Fruit fly (Drosophila melanogaster) whole organism, prepupa: ENCODE measurements around the gene noi.
A peak's percentile ranks its signal among the peaks of the same experiment; 100 is the strongest.

Experiments
- Blimp-1 ChIP-seq: fragments of 200-800 bp; sonication (Bioruptor generic); optimal IDR thresholded peaks from 3 replicates; lab custom pipeline; 2017; ENCODE audit warnings: missing biosample characterization, missing genetic modification characterization, mild to moderate bottlenecking, moderate library complexity, missing genetic modification reagents
- CG10631 ChIP-seq: fragments of 200-800 bp; sonication (Bioruptor generic); optimal IDR thresholded peaks from 2 replicates; lab custom pipeline; 2016; ENCODE audit warnings: missing biosample characterization, missing genetic modification characterization
- CG10669 ChIP-seq: fragments of 200-800 bp; sonication (Bioruptor generic); optimal IDR thresholded peaks from 3 replicates; lab custom pipeline; 2018; ENCODE audit warnings: missing biosample characterization, mild to moderate bottlenecking, missing genetic modification characterization, moderate library complexity
- CG11294 ChIP-seq: fragments of 200-800 bp; sonication (Bioruptor generic); IDR thresholded peaks from 2 replicates; pipeline ENCODE4 v1.3.6; 2022; ENCODE audit warnings: missing biosample characterization, missing genetic modification characterization
- CG11762 ChIP-seq: fragments of 200-800 bp; sonication (Bioruptor generic); optimal IDR thresholded peaks from 3 replicates; lab custom pipeline; 2016; ENCODE audit warnings: missing biosample characterization, missing genetic modification characterization; ENCODE audit not compliant: insufficient read depth
- CG11902 ChIP-seq: fragments of 200-800 bp; sonication (Bioruptor generic); optimal IDR thresholded peaks from 3 replicates; lab custom pipeline; 2016; ENCODE audit warnings: missing biosample characterization, missing genetic modification characterization
- CG15336 ChIP-seq: fragments of 200-800 bp; sonication (Bioruptor generic); IDR thresholded peaks from 2 replicates; pipeline ENCODE4 v1.3.6; 2022; ENCODE audit warnings: missing biosample characterization, missing genetic modification characterization
- CG16779 ChIP-seq: fragments of 200-800 bp; sonication (Bioruptor generic); optimal IDR thresholded peaks from 3 replicates; lab custom pipeline; 2017; ENCODE audit warnings: missing biosample characterization, mild to moderate bottlenecking, missing genetic modification characterization
- CG3032 ChIP-seq: fragments of 200-800 bp; optimal IDR thresholded peaks from 2 replicates; lab custom pipeline; 2019; ENCODE audit warnings: missing biosample characterization, mild to moderate bottlenecking, missing genetic modification characterization, moderate library complexity
- CG31627 ChIP-seq: fragments of 200-800 bp; sonication (Bioruptor generic); optimal IDR thresholded peaks from 3 replicates; lab custom pipeline; 2016; ENCODE audit warnings: missing biosample characterization, missing genetic modification characterization
- CG32006 ChIP-seq: fragments of 200-800 bp; sonication (Bioruptor generic); optimal IDR thresholded peaks from 3 replicates; lab custom pipeline; 2017; ENCODE audit warnings: missing biosample characterization, mild to moderate bottlenecking, missing genetic modification characterization
- CG34406 ChIP-seq: fragments of 200-800 bp; sonication (Bioruptor generic); optimal IDR thresholded peaks from 3 replicates; lab custom pipeline; 2016; ENCODE audit warnings: missing biosample characterization, missing genetic modification characterization
- CG3919 ChIP-seq: fragments of 200-800 bp; sonication (Bioruptor generic); optimal IDR thresholded peaks from 3 replicates; lab custom pipeline; 2016; ENCODE audit warnings: missing biosample characterization, missing genetic modification characterization
- CG4318 ChIP-seq: fragments of 200-800 bp; sonication (Bioruptor generic); optimal IDR thresholded peaks from 3 replicates; lab custom pipeline; 2017; ENCODE audit warnings: missing biosample characterization, mild to moderate bottlenecking, missing genetic modification characterization
- CG6163 ChIP-seq: fragments of 200-800 bp; sonication (Bioruptor generic); IDR thresholded peaks from 3 replicates; pipeline ENCODE4 v1.3.6; 2022; ENCODE audit warnings: missing biosample characterization, missing genetic modification characterization
- CG6808 ChIP-seq: fragments of 200-800 bp; sonication (Bioruptor generic); optimal IDR thresholded peaks from 3 replicates; lab custom pipeline; 2017; ENCODE audit warnings: missing biosample characterization, missing genetic modification characterization, mild to moderate bottlenecking, moderate library complexity, missing genetic modification reagents
- CG8119 ChIP-seq: fragments of 200-800 bp; sonication (Bioruptor generic); IDR thresholded peaks from 3 replicates; pipeline ENCODE4 v1.3.6; 2022; ENCODE audit warnings: missing biosample characterization, missing genetic modification characterization
- CG8319 ChIP-seq: fragments of 200-800 bp; sonication (Bioruptor generic); optimal IDR thresholded peaks from 3 replicates; lab custom pipeline; 2016; ENCODE audit warnings: missing biosample characterization, missing genetic modification characterization
- CG8632 ChIP-seq: fragments of 200-800 bp; sonication (Bioruptor generic); optimal IDR thresholded peaks from 3 replicates; lab custom pipeline; 2016; ENCODE audit warnings: missing biosample characterization, missing genetic modification characterization
- CG9139 ChIP-seq: fragments of 200-800 bp; sonication (Bioruptor generic); optimal IDR thresholded peaks from 3 replicates; lab custom pipeline; 2017; ENCODE audit warnings: missing biosample characterization, mild to moderate bottlenecking, missing genetic modification characterization
- Eip75B ChIP-seq: fragments of 200-800 bp; sonication (Bioruptor generic); optimal IDR thresholded peaks from 3 replicates; lab custom pipeline; 2016; ENCODE audit warnings: missing biosample characterization, missing genetic modification characterization
- Eip78C ChIP-seq: fragments of 200-800 bp; sonication (Bioruptor generic); peaks from one replicate; lab custom pipeline; 2016; ENCODE audit warnings: missing biosample characterization, missing genetic modification characterization
- Eip93F ChIP-seq: fragments of 200-800 bp; sonication (Bioruptor generic); optimal IDR thresholded peaks from 2 replicates; lab custom pipeline; 2016; ENCODE audit warnings: missing biosample characterization, mild to moderate bottlenecking, missing genetic modification characterization
- Ets21C ChIP-seq: fragments of 200-800 bp; sonication (Bioruptor generic); optimal IDR thresholded peaks from 3 replicates; lab custom pipeline; 2016; ENCODE audit warnings: missing biosample characterization, missing genetic modification characterization
- Ets96B ChIP-seq: fragments of 200-800 bp; optimal IDR thresholded peaks from 2 replicates; lab custom pipeline; 2019; ENCODE audit warnings: missing biosample characterization, mild to moderate bottlenecking, missing genetic modification characterization, moderate library complexity
- Gug ChIP-seq: fragments of 200-800 bp; sonication (Bioruptor generic); IDR thresholded peaks from 2 replicates; pipeline ENCODE4 v1.3.6; 2022; ENCODE audit warnings: missing biosample characterization, missing genetic modification characterization
- Hr38 ChIP-seq: sonication (Bioruptor generic); optimal IDR thresholded peaks from 2 replicates; lab custom pipeline; 2016; ENCODE audit warnings: missing biosample characterization, missing genetic modification characterization
- Hr39 ChIP-seq: fragments of 200-800 bp; sonication (Bioruptor generic); optimal IDR thresholded peaks from 2 replicates; lab custom pipeline; 2016; ENCODE audit warnings: missing biosample characterization, missing genetic modification characterization
- Hr4 ChIP-seq: fragments of 200-800 bp; sonication (Bioruptor generic); optimal IDR thresholded peaks from 3 replicates; lab custom pipeline; 2016; ENCODE audit warnings: missing biosample characterization, missing genetic modification characterization
- Lpt ChIP-seq: fragments of 200-800 bp; sonication (Bioruptor generic); optimal IDR thresholded peaks from 3 replicates; lab custom pipeline; 2016; ENCODE audit warnings: missing biosample characterization, missing genetic modification characterization
- OdsH ChIP-seq: fragments of 200-800 bp; sonication (Bioruptor generic); optimal IDR thresholded peaks from 3 replicates; lab custom pipeline; 2016; ENCODE audit warnings: missing biosample characterization, missing genetic modification characterization
- Smox ChIP-seq: fragments of 200-800 bp; sonication (Bioruptor generic); optimal IDR thresholded peaks from 3 replicates; lab custom pipeline; 2016; ENCODE audit warnings: missing biosample characterization, missing genetic modification characterization
- acj6 ChIP-seq: fragments of 200-800 bp; sonication (Bioruptor generic); optimal IDR thresholded peaks from 3 replicates; lab custom pipeline; 2016; ENCODE audit warnings: missing biosample characterization, missing genetic modification characterization
- cyc ChIP-seq: fragments of 200-800 bp; sonication (Bioruptor generic); optimal IDR thresholded peaks from 3 replicates; lab custom pipeline; 2016; ENCODE audit warnings: missing biosample characterization, missing genetic modification characterization
- dsx ChIP-seq: fragments of 200-800 bp; optimal IDR thresholded peaks from 3 replicates; lab custom pipeline; 2019; ENCODE audit warnings: missing biosample characterization, mild to moderate bottlenecking, missing genetic modification characterization, moderate library complexity; ENCODE audit not compliant: poor library complexity, severe bottlenecking
- esn ChIP-seq: fragments of 200-800 bp; sonication (Bioruptor generic); optimal IDR thresholded peaks from 2 replicates; lab custom pipeline; 2016; ENCODE audit warnings: missing biosample characterization, mild to moderate bottlenecking, missing genetic modification characterization, moderate library complexity
- fd59A ChIP-seq: fragments of 200-800 bp; sonication (Bioruptor generic); optimal IDR thresholded peaks from 2 replicates; lab custom pipeline; 2017; ENCODE audit warnings: missing biosample characterization, mild to moderate bottlenecking, missing genetic modification characterization, missing genetic modification reagents
- fd85E ChIP-seq: fragments of 200-800 bp; sonication (Bioruptor generic); optimal IDR thresholded peaks from 3 replicates; lab custom pipeline; 2016; ENCODE audit warnings: missing biosample characterization, missing genetic modification characterization
- fkh ChIP-seq: fragments of 200-800 bp; sonication (Bioruptor generic); optimal IDR thresholded peaks from 3 replicates; lab custom pipeline; 2017; ENCODE audit warnings: missing biosample characterization, mild to moderate bottlenecking, missing genetic modification characterization, moderate library complexity
- lz ChIP-seq: fragments of 200-800 bp; sonication (Bioruptor generic); optimal IDR thresholded peaks from 3 replicates; lab custom pipeline; 2016; ENCODE audit warnings: missing biosample characterization, missing genetic modification characterization
- net ChIP-seq: fragments of 200-800 bp; sonication (Bioruptor generic); optimal IDR thresholded peaks from 3 replicates; lab custom pipeline; 2016; ENCODE audit warnings: missing biosample characterization, missing genetic modification characterization
- salr ChIP-seq, 2 experiments: fragments of 200-800 bp; sonication (Bioruptor generic); optimal IDR thresholded peaks; 3 replicates each; lab custom pipeline; 2016 to 2018; ENCODE audit warnings: missing biosample characterization in 2 of 2, missing genetic modification characterization in 2 of 2, mild to moderate bottlenecking in 1 of 2
- spab ChIP-seq: fragments of 200-800 bp; sonication (Bioruptor generic); optimal IDR thresholded peaks from 2 replicates; lab custom pipeline; 2017; ENCODE audit warnings: missing biosample characterization, mild to moderate bottlenecking, missing genetic modification characterization, missing genetic modification reagents
- svp ChIP-seq: fragments of 200-800 bp; sonication (Bioruptor generic); peaks from one replicate; lab custom pipeline; 2016; ENCODE audit warnings: missing biosample characterization, missing genetic modification characterization
- topi ChIP-seq: fragments of 200-800 bp; sonication (Bioruptor generic); optimal IDR thresholded peaks from 3 replicates; lab custom pipeline; 2016; ENCODE audit warnings: missing biosample characterization, missing genetic modification characterization
- vri ChIP-seq: fragments of 200-800 bp; sonication (Bioruptor generic); optimal IDR thresholded peaks from 3 replicates; lab custom pipeline; 2016; ENCODE audit warnings: missing biosample characterization, mild to moderate bottlenecking, missing genetic modification characterization

The noi gene

dm6 chr3R:5624115-5624878 lies 33.0 kb upstream of the noi start, which contains the start of the genes Dph4, Spec2 and RpL13A (continued):
- TF ChIP-seq Blimp-1 (peak; percentile 72), Hr38 (no peak), Ets96B (tag; lab: Kevin White, UChicago) (peak; percentile 49), salr (GFP tag; optimal IDR thresholded peaks at IDR 0.05; lab: Kevin White, UChicago) (peak in 1 of 2 experiments; percentile 91), svp (GFP tag; lab: Kevin White, UChicago) (peak; percentile 86), cyc (peak; percentile 83), Hr4 (GFP tag; lab: Kevin White, UChicago) (no peak), lz (GFP tag; lab: Kevin White, UChicago) (peak; percentile 91), CG15336 (no peak), esn (GFP tag; lab: Kevin White, UChicago) (peak; percentile 92), Ets21C (GFP tag; lab: Kevin White, UChicago) (no peak), Smox (GFP tag; lab: Kevin White, UChicago) (no peak), vri (GFP tag; lab: Kevin White, UChicago) (no peak), CG9139 (GFP tag; lab: Kevin White, UChicago) (no peak), CG31627 (GFP tag; lab: Kevin White, UChicago) (peak; percentile 80)
- TF ChIP-seq, all 60 proteins: peak for 35

DNA sequence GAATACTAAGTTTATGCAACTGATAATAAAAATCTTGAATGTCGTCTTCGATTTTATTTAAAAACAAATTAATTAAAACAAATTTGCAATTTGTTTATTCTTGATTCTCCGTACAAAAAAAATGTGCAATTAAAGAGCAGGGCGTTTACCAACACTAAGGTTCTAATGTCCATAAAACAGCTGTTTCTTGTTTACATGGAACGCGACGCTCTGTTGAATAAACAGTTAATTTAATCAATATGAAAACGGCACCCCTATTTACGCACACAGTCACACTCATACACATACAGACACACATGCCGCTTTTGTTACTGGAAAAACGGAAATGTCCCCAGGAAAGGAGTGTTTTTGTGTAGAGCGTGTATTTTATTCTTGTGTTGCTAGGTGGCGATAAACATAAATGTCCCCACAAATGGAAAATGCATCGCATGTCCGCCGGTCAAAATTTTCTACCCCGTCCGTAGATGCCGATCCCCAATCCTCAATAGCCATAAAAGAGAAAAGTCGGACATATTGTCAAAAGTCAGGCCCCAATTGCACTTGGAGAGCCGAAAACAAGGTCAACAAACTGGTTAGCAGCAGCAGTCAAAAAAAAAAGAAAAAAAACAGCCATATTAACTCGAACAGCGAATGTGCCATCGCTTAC lies 31.8 kb upstream of the noi start:
- TF ChIP-seq net (GFP tag; lab: Kevin White, UChicago) (no peak), svp (GFP tag; lab: Kevin White, UChicago) (no peak), CG3919 (GFP tag; lab: Kevin White, UChicago) (no peak), fd59A (GFP tag; lab: Kevin White, UChicago) (peak; percentile 8), CG11762 (GFP tag; lab: Kevin White, UChicago) (no peak), Blimp-1 (no peak), CG6163 (GFP tag; lab: Robert Waterston, UW) (no peak), Eip75B (GFP tag; lab: Kevin White, UChicago) (no peak), CG10631 (GFP tag; lab: Kevin White, UChicago) (no peak), vri (GFP tag; lab: Kevin White, UChicago) (peak; percentile 67), Gug (no peak), CG8119 (GFP tag; lab: Robert Waterston, UW) (no peak), Smox (GFP tag; lab: Kevin White, UChicago) (no peak), fd85E (GFP tag; lab: Kevin White, UChicago) (no peak), CG11294 (no peak), spab (GFP tag; lab: Kevin White, UChicago) (peak; percentile 8), CG4318 (no peak), Eip93F (GFP tag; lab: Kevin White, UChicago) (no peak), cyc (no peak), CG8319 (GFP tag; lab: Kevin White, UChicago) (no peak), CG3032 (tag; lab: Kevin White, UChicago) (no peak), Ets21C (GFP tag; lab: Kevin White, UChicago) (no peak), Hr39 (GFP tag; lab: Kevin White, UChicago) (no peak), Lpt (GFP tag; lab: Kevin White, UChicago) (no peak), lz (GFP tag; lab: Kevin White, UChicago) (peak; percentile 14), fkh (GFP tag; lab: Kevin White, UChicago) (peak; percentile 98), CG15336 (no peak), topi (GFP tag; lab: Kevin White, UChicago) (peak; percentile 47), dsx (GFP tag; lab: Kevin White, UChicago) (no peak), salr (GFP tag; optimal IDR thresholded peaks at IDR 0.05; lab: Kevin White, UChicago) (no peak), CG10669 (GFP tag; lab: Kevin White, UChicago) (peak; percentile 29), Eip78C (GFP tag; lab: Kevin White, UChicago) (peak; percentile 74), acj6 (GFP tag; lab: Kevin White, UChicago) (no peak), CG16779 (tag; lab: Kevin White, UChicago) (peak; percentile 28), CG32006 (GFP tag; lab: Kevin White, UChicago) (no peak), CG8632 (GFP tag; lab: Kevin White, UChicago) (peak; percentile 4), OdsH (no peak), Hr38 (no peak), CG9139 (GFP tag; lab: Kevin White, UChicago) (no peak), CG6808 (peak; percentile 21), CG34406 (GFP tag; lab: Kevin White, UChicago) (no peak), CG11902 (GFP tag; lab: Kevin White, UChicago) (no peak)
